Fruit fly (Drosophila melanogaster): ENCODE results near the gene Cyp305a1.
A peak's percentile ranks its signal among the peaks of the same experiment; 100 is the strongest.

The Cyp305a1 gene

DNA sequence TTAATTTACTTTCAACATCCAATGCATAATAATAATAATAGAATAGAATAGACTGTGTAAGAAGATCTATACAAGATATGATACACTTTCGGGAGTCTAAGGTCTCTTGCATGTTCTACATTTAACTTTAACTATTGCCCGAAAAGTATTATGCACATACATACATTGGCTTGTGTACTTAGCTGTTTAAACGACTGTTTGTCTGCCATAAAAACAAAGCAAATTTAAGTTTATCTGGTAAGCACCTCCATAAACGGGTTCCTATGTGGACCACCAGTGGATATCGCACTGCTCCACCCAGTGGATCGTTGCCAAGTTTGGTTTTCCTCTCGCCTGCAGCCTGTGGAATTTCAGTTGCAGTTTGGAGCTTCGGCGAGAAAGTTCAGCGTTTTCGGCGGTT is 33.8 kb upstream of the Cyp305a1 start (continued):
- TF ChIP-seq sr (GFP tag; IDR thresholded peaks at IDR 0.05) (no peak), CG17802 (tag; optimal IDR thresholded peaks at IDR 0.05) (no peak), Hr51 (GFP tag; optimal IDR thresholded peaks at IDR 0.05) (no peak), sna (GFP tag; IDR thresholded peaks at IDR 0.05; ENCODE audit: partially characterized antibody) (no peak), CG16863 (GFP tag; optimal IDR thresholded peaks at IDR 0.05) (no peak), grau (tag; optimal IDR thresholded peaks at IDR 0.05) (peak; percentile 2), CG6689 (GFP tag; IDR thresholded peaks at IDR 0.05) (no peak), CG18764 (GFP tag; optimal IDR thresholded peaks at IDR 0.05) (no peak), CG13296 (GFP tag; optimal IDR thresholded peaks at IDR 0.05) (peak; percentile 67), Optix (GFP tag; IDR thresholded peaks at IDR 0.05) (no peak), nmo (GFP tag; optimal IDR thresholded peaks at IDR 0.05) (no peak), Mrtf (GFP tag; IDR thresholded peaks at IDR 0.05) (no peak), Trl (optimal IDR thresholded peaks at IDR 0.05) (no peak), Trl (GFP tag; optimal IDR thresholded peaks at IDR 0.05) (peak; percentile 19), CG2678 (tag; optimal IDR thresholded peaks at IDR 0.05) (peak; percentile 46), Ssrp (tag; optimal IDR thresholded peaks at IDR 0.05) (no peak), CG9817 (tag; optimal IDR thresholded peaks at IDR 0.05) (peak; percentile 10), BEAF-32 (GFP tag; optimal IDR thresholded peaks at IDR 0.05) (no peak), Sin3A (optimal IDR thresholded peaks at IDR 0.05) (no peak), CG10366 (GFP tag; IDR thresholded peaks at IDR 0.05) (no peak), tgo (GFP tag; IDR thresholded peaks at IDR 0.05) (no peak), CG30431 (GFP tag; optimal IDR thresholded peaks at IDR 0.05) (no peak), CG8924 (tag; optimal IDR thresholded peaks at IDR 0.05) (no peak), CG17568 (GFP tag; optimal IDR thresholded peaks at IDR 0.05) (no peak), ham (GFP tag; IDR thresholded peaks at IDR 0.05) (no peak), PHDP (tag; optimal IDR thresholded peaks at IDR 0.05) (peak; percentile 42), CG10959 (GFP tag; IDR thresholded peaks at IDR 0.05) (no peak), dati (GFP tag; IDR thresholded peaks at IDR 0.05) (no peak), CG11696 (GFP tag; IDR thresholded peaks at IDR 0.05) (no peak), Fer2 (tag; optimal IDR thresholded peaks at IDR 0.05) (no peak), pros (GFP tag; optimal IDR thresholded peaks at IDR 0.05) (no peak), Sry-β (GFP tag; optimal IDR thresholded peaks at IDR 0.05) (no peak), CG30020 (tag; optimal IDR thresholded peaks at IDR 0.05) (no peak), CG9797 (GFP tag; optimal IDR thresholded peaks at IDR 0.05) (no peak), CG1233 (GFP tag; optimal IDR thresholded peaks at IDR 0.05) (peak; percentile 13), ara (GFP tag; IDR thresholded peaks at IDR 0.05) (no peak), CG12219 (GFP tag; optimal IDR thresholded peaks at IDR 0.05) (peak; percentile 8), Ets97D (GFP tag; optimal IDR thresholded peaks at IDR 0.05) (no peak), jing (GFP tag; optimal IDR thresholded peaks at IDR 0.05) (no peak), CG10654 (GFP tag; optimal IDR thresholded peaks at IDR 0.05) (no peak), CG1792 (GFP tag; optimal IDR thresholded peaks at IDR 0.05) (no peak), CG10462 (GFP tag; optimal IDR thresholded peaks at IDR 0.05) (no peak), CG9215 (GFP tag; IDR thresholded peaks at IDR 0.05) (no peak), Xbp1 (GFP tag; optimal IDR thresholded peaks at IDR 0.05) (no peak), mam (GFP tag; optimal IDR thresholded peaks at IDR 0.05) (no peak), kay (GFP tag; optimal IDR thresholded peaks at IDR 0.05) (no peak), pum (GFP tag; optimal IDR thresholded peaks at IDR 0.05) (no peak), tup (GFP tag; optimal IDR thresholded peaks at IDR 0.05) (no peak), CG6254 (GFP tag; optimal IDR thresholded peaks at IDR 0.05) (no peak), Hmr (GFP tag; optimal IDR thresholded peaks at IDR 0.05) (peak; percentile 77), CG18619 (GFP tag; optimal IDR thresholded peaks at IDR 0.05) (no peak), CG4424 (GFP tag; optimal IDR thresholded peaks at IDR 0.05) (no peak), CG4328 (GFP tag; optimal IDR thresholded peaks at IDR 0.05) (no peak)
